Worm (Caenorhabditis elegans) whole organism, early embryonic: Measurements from ENCODE around the gene fbxb-104.
A peak's percentile ranks its signal among the peaks of the same experiment; 100 is the strongest.

Source experiments
- B0310.2 ChIP-seq: sonication (generic microtip); optimal IDR thresholded peaks from 2 replicates; lab custom pipeline; 2016; ENCODE audit warnings: mild to moderate bottlenecking, missing genetic modification characterization, missing compliant biosample characterization
- F13C5.2 ChIP-seq: sonication (generic microtip); optimal IDR thresholded peaks from 2 replicates; lab custom pipeline; 2017; ENCODE audit warnings: mild to moderate bottlenecking, missing genetic modification characterization, inconsistent platforms, missing compliant biosample characterization
- aly-1 ChIP-seq: sonication (generic microtip); optimal IDR thresholded peaks from 2 replicates; lab custom pipeline; 2016; ENCODE audit warnings: missing genetic modification characterization, missing compliant biosample characterization
- ama-1 ChIP-seq: fragments of 150-350 bp; optimal IDR thresholded peaks from 2 replicates; lab custom pipeline; 2014
- ceh-13 ChIP-seq: fragments of 200-800 bp; sonication (Bioruptor generic); optimal IDR thresholded peaks from 2 replicates; lab custom pipeline; 2018; ENCODE audit warnings: mild to moderate bottlenecking, missing genetic modification characterization, missing compliant biosample characterization
- ceh-36 ChIP-seq: sonication (generic microtip); optimal IDR thresholded peaks from 2 replicates; lab custom pipeline; 2016; ENCODE audit warnings: missing genetic modification characterization, inconsistent platforms, missing compliant biosample characterization
- ets-7 ChIP-seq: sonication (generic microtip); optimal IDR thresholded peaks from 2 replicates; lab custom pipeline; 2016; ENCODE audit warnings: missing genotype, missing genetic modification characterization, missing compliant biosample characterization
- flt-1 ChIP-seq: fragments of 200-800 bp; sonication (Bioruptor generic); IDR thresholded peaks from 2 replicates; pipeline ENCODE4 v1.3.6; 2022; ENCODE audit warnings: missing genetic modification characterization, missing compliant biosample characterization
- hmbx-1 ChIP-seq: sonication (generic microtip); optimal IDR thresholded peaks from 2 replicates; lab custom pipeline; 2016; ENCODE audit warnings: mild to moderate bottlenecking, missing genetic modification characterization, missing compliant biosample characterization
- hmg-4 ChIP-seq: fragments of 200-800 bp; sonication (Bioruptor generic); optimal IDR thresholded peaks from 2 replicates; lab custom pipeline; 2018; ENCODE audit warnings: mild to moderate bottlenecking, missing genetic modification characterization, missing compliant biosample characterization
- hnd-1 ChIP-seq: sonication (generic microtip); optimal IDR thresholded peaks from 2 replicates; lab custom pipeline; 2016; ENCODE audit warnings: missing genetic modification characterization, missing compliant biosample characterization
- pes-1 ChIP-seq: fragments of 200-800 bp; sonication (Bioruptor generic); IDR thresholded peaks from 2 replicates; pipeline ENCODE4 v1.3.6; 2022; ENCODE audit warnings: missing genetic modification reagents, missing genetic modification characterization, missing compliant biosample characterization
- scrt-1 ChIP-seq: fragments of 200-800 bp; sonication (Bioruptor generic); IDR thresholded peaks from 2 replicates; pipeline ENCODE4 v1.3.6; 2022; ENCODE audit warnings: missing genetic modification characterization, missing compliant biosample characterization
- sea-1 ChIP-seq: fragments of 200-800 bp; sonication (Bioruptor generic); conservative IDR thresholded peaks from 2 replicates; pipeline ENCODE4 v1.3.6; 2022; ENCODE audit warnings: missing genetic modification characterization, missing compliant biosample characterization
- tbx-11 ChIP-seq: fragments of 200-800 bp; sonication (Bioruptor generic); IDR thresholded peaks from 2 replicates; pipeline ENCODE4 v1.3.6; 2022; ENCODE audit warnings: missing genetic modification characterization, missing compliant biosample characterization
- tbx-37 ChIP-seq: fragments of 200-800 bp; sonication (Bioruptor generic); conservative IDR thresholded peaks from 2 replicates; pipeline ENCODE4 v1.3.6; 2022; ENCODE audit warnings: missing genetic modification reagents, missing genetic modification characterization, missing compliant biosample characterization
- tra-4 ChIP-seq: sonication (generic microtip); optimal IDR thresholded peaks from 2 replicates; lab custom pipeline; 2017; ENCODE audit warnings: missing genetic modification characterization, missing compliant biosample characterization

Gene fbxb-104

DNA sequence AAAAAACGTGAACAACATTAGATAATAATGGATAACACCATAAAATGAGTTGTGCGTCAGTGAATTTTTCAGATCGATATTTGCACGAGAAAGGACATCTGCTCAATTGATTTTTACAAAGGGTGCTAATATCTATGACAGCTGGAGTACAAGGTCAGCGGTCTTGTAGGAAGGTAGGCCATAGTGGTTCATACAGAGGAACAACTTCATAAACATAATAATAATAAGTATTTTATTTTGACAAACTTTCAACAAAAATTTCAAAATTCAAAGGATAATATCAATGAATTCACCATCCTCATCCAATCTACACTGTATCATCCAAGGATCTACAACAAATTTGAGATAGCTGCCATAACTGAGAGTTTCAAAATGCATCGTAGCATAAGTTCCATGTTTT, at the start of gene fbxb-104:
Gene fbxb-104, minus strand, starts transcription at position 101 of the 400 bp plus-strand sequence.
- TF ChIP-seq hmg-4 (GFP tag; lab: Kevin White, UChicago) (no peak), ceh-13 (GFP tag; lab: Kevin White, UChicago) (no peak), tbx-37 (GFP tag; lab: Robert Waterston, UW) (no peak), aly-1 (no peak), ama-1 (lab: Kevin White, UChicago) (no peak)

DNA sequence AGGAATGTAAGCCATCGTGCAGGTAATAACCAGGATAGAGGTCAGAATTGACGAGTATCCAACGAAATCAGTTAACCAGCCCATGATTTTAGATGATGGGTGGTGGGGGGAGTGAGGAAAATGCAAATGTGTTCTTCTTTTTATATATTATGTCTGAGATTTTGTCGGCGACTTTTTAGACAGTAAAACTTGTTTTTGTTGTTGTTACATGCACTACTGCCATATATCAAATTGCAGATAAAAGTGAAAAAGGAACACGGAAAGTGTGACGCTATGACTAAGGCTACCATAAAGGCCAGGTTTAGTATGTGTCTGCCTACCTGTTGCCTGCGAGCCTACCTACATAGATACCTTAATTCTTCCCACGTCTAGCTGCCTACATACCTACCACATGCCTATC, 47.0 kb upstream of the fbxb-104 start, which contains the start of gene col-72:
Gene col-72, minus strand, starts transcription at position 101 of the 400 bp plus-strand sequence.
- TF ChIP-seq aly-1 (no peak), ama-1 (lab: Kevin White, UChicago) (no peak), hmg-4 (GFP tag; lab: Kevin White, UChicago) (no peak), hmbx-1 (tag; lab: Kevin White, UChicago) (no peak), ceh-13 (GFP tag; lab: Kevin White, UChicago) (no peak), ets-7 (tag; lab: Kevin White, UChicago) (no peak), pes-1 (GFP tag; lab: Robert Waterston, UW) (no peak), tbx-37 (GFP tag; lab: Robert Waterston, UW) (no peak), scrt-1 (GFP tag; lab: Robert Waterston, UW) (no peak), ceh-36 (tag; lab: Kevin White, UChicago) (no peak), sea-1 (GFP tag; lab: Robert Waterston, UW) (no peak), flt-1 (GFP tag; lab: Robert Waterston, UW) (no peak), F13C5.2 (tag; lab: Kevin White, UChicago) (no peak), tra-4 (tag; lab: Kevin White, UChicago) (no peak), hnd-1 (no peak)

DNA sequence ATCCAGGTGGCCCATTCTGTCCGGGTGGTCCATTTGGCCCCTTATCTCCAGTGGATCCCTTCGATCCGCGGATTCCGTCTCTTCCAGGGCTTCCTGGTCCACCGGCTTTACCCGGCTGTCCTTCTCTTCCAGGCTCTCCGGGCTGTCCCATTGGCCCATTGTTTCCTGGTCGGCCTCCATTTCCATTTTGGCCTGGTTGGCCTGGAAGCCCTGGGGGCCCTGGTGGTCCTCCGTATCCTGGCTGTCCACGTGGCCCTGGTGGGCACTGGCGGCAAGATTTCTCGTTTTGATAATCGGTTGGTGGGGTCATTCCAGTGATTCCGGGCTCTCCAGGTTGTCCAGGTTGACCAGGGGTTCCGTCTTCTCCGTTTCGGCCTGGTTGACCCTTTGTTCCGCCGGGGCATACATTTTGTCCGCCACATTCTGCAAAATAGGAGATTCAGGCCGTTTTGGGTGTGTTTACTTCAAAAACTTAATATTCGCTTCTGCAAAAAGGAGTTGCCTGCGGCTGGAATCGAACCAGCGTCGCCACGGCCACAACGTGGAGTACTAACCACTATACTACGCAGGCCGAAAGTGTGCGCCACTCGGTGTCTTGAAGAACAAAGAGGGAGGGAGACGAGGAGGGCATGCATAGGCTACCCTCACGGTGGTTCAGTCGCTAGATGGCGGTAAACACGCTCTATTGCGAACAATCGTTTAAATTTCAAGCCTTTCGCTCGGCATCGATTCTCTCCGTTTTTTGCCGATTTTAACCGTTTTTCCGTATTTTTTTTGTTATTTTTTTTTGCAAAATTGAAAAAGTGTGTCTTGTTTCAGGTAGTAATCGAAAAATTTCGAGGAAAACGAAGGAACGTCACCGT, 44.1 kb upstream of the fbxb-104 start, which contains the start of gene W09G10.9:
Gene W09G10.9, plus strand, starts transcription at position 813 of the 863 bp plus-strand sequence.
- no peak for TF ChIP-seq ama-1 (lab: Kevin White, UChicago)
- peak; percentile 28 for TF ChIP-seq B0310.2 (tag; lab: Kevin White, UChicago)
- TF ChIP-seq aly-1: peak; percentile 75
- TF ChIP-seq pes-1 (GFP tag; lab: Robert Waterston, UW): peak; percentile 95
- TF ChIP-seq hmbx-1 (tag; lab: Kevin White, UChicago): peak; percentile 57
- peak; percentile 91 for TF ChIP-seq sea-1 (GFP tag; lab: Robert Waterston, UW)
- peak; percentile 82 for TF ChIP-seq hmg-4 (GFP tag; lab: Kevin White, UChicago)
- TF ChIP-seq scrt-1 (GFP tag; lab: Robert Waterston, UW): peak; percentile 96
- TF ChIP-seq F13C5.2 (tag; lab: Kevin White, UChicago): peak; percentile 59
- peak; percentile 91 for TF ChIP-seq flt-1 (GFP tag; lab: Robert Waterston, UW)
- peak; percentile 30 for TF ChIP-seq tra-4 (tag; lab: Kevin White, UChicago)
- TF ChIP-seq hnd-1: peak; percentile 72
- TF ChIP-seq tbx-37 (GFP tag; lab: Robert Waterston, UW): peak; percentile 93
- TF ChIP-seq tbx-11: peak; percentile 92
- TF ChIP-seq ceh-36 (tag; lab: Kevin White, UChicago): peak; percentile 83
- TF ChIP-seq ets-7 (tag; lab: Kevin White, UChicago): peak; percentile 58
- peak; percentile 70 for TF ChIP-seq ceh-13 (GFP tag; lab: Kevin White, UChicago)

DNA sequence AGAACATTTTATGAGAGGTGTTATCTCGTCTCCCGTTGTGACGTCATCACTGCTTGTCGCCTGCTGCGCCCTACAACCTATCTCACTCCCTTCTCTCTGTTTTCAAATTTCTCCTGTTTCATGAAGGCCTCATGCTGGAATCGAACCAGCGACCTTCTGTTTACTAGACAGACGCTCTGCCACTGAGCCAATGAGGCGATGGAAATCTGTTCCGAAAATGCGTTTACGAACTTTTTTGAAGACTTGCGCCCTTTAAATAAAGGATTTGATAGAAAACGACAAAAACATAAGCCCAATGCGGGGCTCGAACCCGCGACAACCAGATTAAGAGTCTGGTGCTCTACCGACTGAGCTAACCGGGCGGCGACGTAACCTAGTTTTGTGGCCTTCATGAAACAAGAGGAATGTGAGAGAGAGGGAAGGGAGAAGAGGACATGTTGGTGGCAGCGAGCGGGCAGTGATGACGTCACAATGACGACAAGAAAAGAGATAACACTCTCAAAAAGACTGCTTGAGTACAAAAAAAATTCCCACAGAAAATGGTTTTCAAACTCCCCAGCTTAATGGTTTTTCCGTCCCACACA, 42.0 kb upstream of the fbxb-104 start, which contains the start of gene clec-126:
Gene clec-126, plus strand, starts transcription at position 534 of the 584 bp plus-strand sequence.
- TF ChIP-seq hmbx-1 (tag; lab: Kevin White, UChicago) (peak; percentile 52), flt-1 (GFP tag; lab: Robert Waterston, UW) (peak; percentile 87), ceh-13 (GFP tag; lab: Kevin White, UChicago) (peak; percentile 77), tra-4 (tag; lab: Kevin White, UChicago) (peak; percentile 70), ets-7 (tag; lab: Kevin White, UChicago) (peak; percentile 76), scrt-1 (GFP tag; lab: Robert Waterston, UW) (peak; percentile 89), F13C5.2 (tag; lab: Kevin White, UChicago) (peak; percentile 81), ceh-36 (tag; lab: Kevin White, UChicago) (peak; percentile 94), hmg-4 (GFP tag; lab: Kevin White, UChicago) (peak; percentile 93), hnd-1 (peak; percentile 62), pes-1 (GFP tag; lab: Robert Waterston, UW) (peak; percentile 90), aly-1 (peak; percentile 84), ama-1 (lab: Kevin White, UChicago) (no peak), sea-1 (GFP tag; lab: Robert Waterston, UW) (peak; percentile 86), tbx-11 (peak; percentile 78; the same call in 1 of the 2 replicates), tbx-37 (GFP tag; lab: Robert Waterston, UW) (peak; percentile 85), B0310.2 (tag; lab: Kevin White, UChicago) (peak; percentile 74)

DNA sequence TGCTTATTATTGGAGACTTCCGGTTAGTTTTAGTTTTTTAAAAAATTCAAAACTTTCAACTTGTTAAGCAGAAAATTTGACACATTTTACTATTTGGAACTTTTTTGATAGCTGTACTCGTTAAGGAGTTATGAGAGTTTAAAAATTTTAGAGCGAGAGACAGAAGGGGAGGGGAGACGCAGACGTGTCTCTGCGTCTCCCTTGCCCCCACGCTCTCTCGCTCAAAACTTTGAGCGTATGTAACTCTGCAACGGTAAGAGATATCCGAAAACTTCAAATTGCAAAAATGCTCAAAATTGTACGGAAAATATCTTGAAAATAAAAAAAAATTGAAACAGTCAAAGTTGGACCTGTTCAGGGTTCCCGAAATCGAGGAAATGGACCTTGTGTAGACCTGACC, 39.1 kb upstream of the fbxb-104 start:
- TF ChIP-seq ceh-36 (tag; lab: Kevin White, UChicago) (no peak), F13C5.2 (tag; lab: Kevin White, UChicago) (no peak), B0310.2 (tag; lab: Kevin White, UChicago) (no peak), flt-1 (GFP tag; lab: Robert Waterston, UW) (no peak), hmg-4 (GFP tag; lab: Kevin White, UChicago) (no peak), aly-1 (no peak), ets-7 (tag; lab: Kevin White, UChicago) (no peak), tbx-11 (no peak), pes-1 (GFP tag; lab: Robert Waterston, UW) (no peak), ceh-13 (GFP tag; lab: Kevin White, UChicago) (no peak), hmbx-1 (tag; lab: Kevin White, UChicago) (no peak), scrt-1 (GFP tag; lab: Robert Waterston, UW) (no peak), sea-1 (GFP tag; lab: Robert Waterston, UW) (no peak), tra-4 (tag; lab: Kevin White, UChicago) (no peak), tbx-37 (GFP tag; lab: Robert Waterston, UW) (no peak), hnd-1 (no peak), ama-1 (lab: Kevin White, UChicago) (no peak)
